Fruit fly (Drosophila melanogaster) whole organism, prepupa: Measurements from ENCODE around the gene nAChRbeta3.

Source experiments
- Blimp-1 ChIP-seq: fragments of 200-800 bp; sonication (Bioruptor generic); optimal IDR thresholded peaks from 3 replicates; lab custom pipeline; 2017; ENCODE audit warnings: missing biosample characterization, missing genetic modification characterization, mild to moderate bottlenecking, moderate library complexity, missing genetic modification reagents
- CG11762 ChIP-seq: fragments of 200-800 bp; sonication (Bioruptor generic); optimal IDR thresholded peaks from 3 replicates; lab custom pipeline; 2016; ENCODE audit warnings: missing biosample characterization, missing genetic modification characterization; ENCODE audit not compliant: insufficient read depth
- CG15336 ChIP-seq: fragments of 200-800 bp; sonication (Bioruptor generic); IDR thresholded peaks from 2 replicates; pipeline ENCODE4 v1.3.6; 2022; ENCODE audit warnings: missing biosample characterization, missing genetic modification characterization
- CG1621 ChIP-seq: fragments of 200-800 bp; sonication (Bioruptor generic); optimal IDR thresholded peaks from 3 replicates; lab custom pipeline; 2018; ENCODE audit warnings: missing biosample characterization, mild to moderate bottlenecking, missing genetic modification characterization
- CG31627 ChIP-seq: fragments of 200-800 bp; sonication (Bioruptor generic); optimal IDR thresholded peaks from 3 replicates; lab custom pipeline; 2016; ENCODE audit warnings: missing biosample characterization, missing genetic modification characterization
- CG34406 ChIP-seq: fragments of 200-800 bp; sonication (Bioruptor generic); optimal IDR thresholded peaks from 3 replicates; lab custom pipeline; 2016; ENCODE audit warnings: missing biosample characterization, missing genetic modification characterization
- CG3919 ChIP-seq: fragments of 200-800 bp; sonication (Bioruptor generic); optimal IDR thresholded peaks from 3 replicates; lab custom pipeline; 2016; ENCODE audit warnings: missing biosample characterization, missing genetic modification characterization
- CG4318 ChIP-seq: fragments of 200-800 bp; sonication (Bioruptor generic); optimal IDR thresholded peaks from 3 replicates; lab custom pipeline; 2017; ENCODE audit warnings: missing biosample characterization, mild to moderate bottlenecking, missing genetic modification characterization
- CG6163 ChIP-seq: fragments of 200-800 bp; sonication (Bioruptor generic); IDR thresholded peaks from 3 replicates; pipeline ENCODE4 v1.3.6; 2022; ENCODE audit warnings: missing biosample characterization, missing genetic modification characterization
- CG6792 ChIP-seq: fragments of 200-800 bp; sonication (Bioruptor generic); optimal IDR thresholded peaks from 3 replicates; lab custom pipeline; 2016; ENCODE audit warnings: missing biosample characterization, missing genetic modification characterization
- CG6808 ChIP-seq: fragments of 200-800 bp; sonication (Bioruptor generic); optimal IDR thresholded peaks from 3 replicates; lab custom pipeline; 2017; ENCODE audit warnings: missing biosample characterization, missing genetic modification characterization, mild to moderate bottlenecking, moderate library complexity, missing genetic modification reagents
- CG6854 ChIP-seq: fragments of 200-800 bp; sonication (Bioruptor generic); optimal IDR thresholded peaks from 2 replicates; lab custom pipeline; 2017; ENCODE audit warnings: missing biosample characterization, mild to moderate bottlenecking, missing genetic modification characterization
- CG8119 ChIP-seq: fragments of 200-800 bp; sonication (Bioruptor generic); IDR thresholded peaks from 3 replicates; pipeline ENCODE4 v1.3.6; 2022; ENCODE audit warnings: missing biosample characterization, missing genetic modification characterization
- CG8319 ChIP-seq: fragments of 200-800 bp; sonication (Bioruptor generic); optimal IDR thresholded peaks from 3 replicates; lab custom pipeline; 2016; ENCODE audit warnings: missing biosample characterization, missing genetic modification characterization
- CG8632 ChIP-seq: fragments of 200-800 bp; sonication (Bioruptor generic); optimal IDR thresholded peaks from 3 replicates; lab custom pipeline; 2016; ENCODE audit warnings: missing biosample characterization, missing genetic modification characterization
- Eip78C ChIP-seq: fragments of 200-800 bp; sonication (Bioruptor generic); peaks from one replicate; lab custom pipeline; 2016; ENCODE audit warnings: missing biosample characterization, missing genetic modification characterization
- Eip93F ChIP-seq: fragments of 200-800 bp; sonication (Bioruptor generic); optimal IDR thresholded peaks from 2 replicates; lab custom pipeline; 2016; ENCODE audit warnings: missing biosample characterization, mild to moderate bottlenecking, missing genetic modification characterization
- Hr38 ChIP-seq: sonication (Bioruptor generic); optimal IDR thresholded peaks from 2 replicates; lab custom pipeline; 2016; ENCODE audit warnings: missing biosample characterization, missing genetic modification characterization
- Lpt ChIP-seq: fragments of 200-800 bp; sonication (Bioruptor generic); optimal IDR thresholded peaks from 3 replicates; lab custom pipeline; 2016; ENCODE audit warnings: missing biosample characterization, missing genetic modification characterization
- OdsH ChIP-seq: fragments of 200-800 bp; sonication (Bioruptor generic); optimal IDR thresholded peaks from 3 replicates; lab custom pipeline; 2016; ENCODE audit warnings: missing biosample characterization, missing genetic modification characterization
- Sox14 ChIP-seq: fragments of 200-800 bp; sonication (Bioruptor generic); optimal IDR thresholded peaks from 3 replicates; lab custom pipeline; 2016; ENCODE audit warnings: missing biosample characterization, missing genetic modification characterization
- achi ChIP-seq: fragments of 200-800 bp; sonication (Bioruptor generic); optimal IDR thresholded peaks from 3 replicates; lab custom pipeline; 2016; ENCODE audit warnings: missing biosample characterization, missing genetic modification characterization
- acj6 ChIP-seq: fragments of 200-800 bp; sonication (Bioruptor generic); optimal IDR thresholded peaks from 3 replicates; lab custom pipeline; 2016; ENCODE audit warnings: missing biosample characterization, missing genetic modification characterization
- dsx ChIP-seq: fragments of 200-800 bp; optimal IDR thresholded peaks from 3 replicates; lab custom pipeline; 2019; ENCODE audit warnings: missing biosample characterization, mild to moderate bottlenecking, missing genetic modification characterization, moderate library complexity; ENCODE audit not compliant: poor library complexity, severe bottlenecking
- eg ChIP-seq: fragments of 200-800 bp; sonication (Bioruptor generic); IDR thresholded peaks from 3 replicates; pipeline ENCODE4 v1.3.6; 2022; ENCODE audit warnings: missing biosample characterization, missing genetic modification characterization
- fd85E ChIP-seq: fragments of 200-800 bp; sonication (Bioruptor generic); optimal IDR thresholded peaks from 3 replicates; lab custom pipeline; 2016; ENCODE audit warnings: missing biosample characterization, missing genetic modification characterization
- fkh ChIP-seq: fragments of 200-800 bp; sonication (Bioruptor generic); optimal IDR thresholded peaks from 3 replicates; lab custom pipeline; 2017; ENCODE audit warnings: missing biosample characterization, mild to moderate bottlenecking, missing genetic modification characterization, moderate library complexity
- net ChIP-seq: fragments of 200-800 bp; sonication (Bioruptor generic); optimal IDR thresholded peaks from 3 replicates; lab custom pipeline; 2016; ENCODE audit warnings: missing biosample characterization, missing genetic modification characterization
- salr ChIP-seq, 2 experiments: fragments of 200-800 bp; sonication (Bioruptor generic); optimal IDR thresholded peaks; 3 replicates each; lab custom pipeline; 2016 to 2018; ENCODE audit warnings: missing biosample characterization in 2 of 2, missing genetic modification characterization in 2 of 2, mild to moderate bottlenecking in 1 of 2
- ss ChIP-seq, 2 experiments: fragments of 200-800 bp; sonication (Bioruptor generic); optimal IDR thresholded peaks; 2 replicates in 1 of 2; 3 replicates in 1 of 2; lab custom pipeline; 2017 to 2018; ENCODE audit warnings: mild to moderate bottlenecking in 2 of 2, missing biosample characterization in 2 of 2, missing genetic modification characterization in 2 of 2, moderate library complexity in 1 of 2
- svp ChIP-seq: fragments of 200-800 bp; sonication (Bioruptor generic); peaks from one replicate; lab custom pipeline; 2016; ENCODE audit warnings: missing biosample characterization, missing genetic modification characterization
- topi ChIP-seq: fragments of 200-800 bp; sonication (Bioruptor generic); optimal IDR thresholded peaks from 3 replicates; lab custom pipeline; 2016; ENCODE audit warnings: missing biosample characterization, missing genetic modification characterization

nAChRbeta3 gene

dm6 chr2L:552432-552929 is 7.6 kb downstream of the nAChRbeta3 start, which contains the start of gene Ets21C (continued):
- TF ChIP-seq acj6 (GFP tag; lab: Kevin White, UChicago), result no peak
- peak; percentile 19 for TF ChIP-seq dsx (GFP tag; lab: Kevin White, UChicago)
- peak; percentile 92 for TF ChIP-seq CG6854 (GFP tag; lab: Kevin White, UChicago)
- no peak for TF ChIP-seq salr (GFP tag; optimal IDR thresholded peaks at IDR 0.05; lab: Kevin White, UChicago)
- peak; percentile 71; the same call in 2 of the 3 replicates for TF ChIP-seq CG8119
- TF ChIP-seq eg (GFP tag; lab: Robert Waterston, UW), result peak; percentile 57; the same call in 1 of the 3 replicates
- peak; percentile 26 for TF ChIP-seq Lpt (GFP tag; lab: Kevin White, UChicago)
- no peak for TF ChIP-seq CG8319 (GFP tag; lab: Kevin White, UChicago)
- TF ChIP-seq CG8632 (GFP tag; lab: Kevin White, UChicago), result no peak
- TF ChIP-seq Blimp-1 (GFP tag; lab: Kevin White, UChicago), result no peak
- peak; percentile 21 for TF ChIP-seq topi (GFP tag; lab: Kevin White, UChicago)
- TF ChIP-seq Hr38 (GFP tag; lab: Kevin White, UChicago), result no peak
- TF ChIP-seq, all 60 proteins: peak for 22

- TF ChIP-seq CG1621 (peak; percentile 63), achi (GFP tag; lab: Kevin White, UChicago) (no peak), ss (GFP tag; optimal IDR thresholded peaks at IDR 0.05; lab: Kevin White, UChicago) (peak; percentile 28 to 58), svp (GFP tag; lab: Kevin White, UChicago) (peak; percentile 71), CG6792 (GFP tag; lab: Kevin White, UChicago) (no peak), Eip78C (GFP tag; lab: Kevin White, UChicago) (peak; percentile 65), CG15336 (GFP tag; lab: Robert Waterston, UW) (no peak), Sox14 (GFP tag; lab: Kevin White, UChicago) (peak; percentile 4), fkh (GFP tag; lab: Kevin White, UChicago) (no peak)
These were observed 14.4 kb downstream of the nAChRbeta3 start, which contains the start of gene Tspo for dm6 chr2L:559311-559710. Gene Tspo (plus strand): TSS chr2L:559612.

- peak; percentile 65 for TF ChIP-seq CG1621
- no peak for TF ChIP-seq CG11762 (GFP tag; lab: Kevin White, UChicago)
These were observed 15.0 kb downstream of the nAChRbeta3 start, which contains the start of gene rempA for dm6 chr2L:559770-560567. Gene rempA (minus strand): TSS chr2L:560310.

- TF ChIP-seq CG15336 (GFP tag; lab: Robert Waterston, UW) (peak; percentile 42; the same call in 1 of the 2 replicates), OdsH (GFP tag; lab: Kevin White, UChicago) (no peak), CG34406 (GFP tag; lab: Kevin White, UChicago) (no peak), topi (GFP tag; lab: Kevin White, UChicago) (no peak), CG8319 (GFP tag; lab: Kevin White, UChicago) (no peak), CG31627 (GFP tag; lab: Kevin White, UChicago) (no peak), CG6854 (GFP tag; lab: Kevin White, UChicago) (no peak), Eip93F (GFP tag; lab: Kevin White, UChicago) (no peak), eg (GFP tag; lab: Robert Waterston, UW) (peak; percentile 57; the same call in 2 of the 3 replicates), CG6163 (GFP tag; lab: Robert Waterston, UW) (0 out of 3 replicates have a peak, but pooled peaks have one; percentile 30), fd85E (GFP tag; lab: Kevin White, UChicago) (no peak), CG8119 (peak; percentile 68; the same call in 2 of the 3 replicates), Lpt (GFP tag; lab: Kevin White, UChicago) (peak; percentile 75), net (GFP tag; lab: Kevin White, UChicago) (peak; percentile 65), CG6808 (GFP tag; lab: Kevin White, UChicago) (no peak), CG4318 (GFP tag; lab: Kevin White, UChicago) (no peak), CG3919 (GFP tag; lab: Kevin White, UChicago) (no peak)
These were observed 18.4 kb downstream of the nAChRbeta3 start for dm6 chr2L:563314-563713.
